Fruit fly (Drosophila melanogaster): ENCODE data around the gene baf.

dm6 chr2L:8010602-8011455 is 18.4 kb upstream of the baf start, which contains the start of the genes Glyat and Tg:
- TF ChIP-seq CTCF (optimal IDR thresholded peaks at IDR 0.05) (no peak), CG8478 (optimal IDR thresholded peaks at IDR 0.05) (no peak)
